Fruit fly (Drosophila melanogaster): ENCODE results near the gene toe.

The toe gene

dm6 chr3L:12465229-12465628 lies 32.8 kb upstream of the toe start:
- TF ChIP-seq CG5204 (GFP tag; optimal IDR thresholded peaks at IDR 0.05) (no peak), bab1 (GFP tag; optimal IDR thresholded peaks at IDR 0.05) (no peak), Mnt (GFP tag; optimal IDR thresholded peaks at IDR 0.05) (no peak), CG1620 (GFP tag; optimal IDR thresholded peaks at IDR 0.05) (no peak), CG12768 (GFP tag; optimal IDR thresholded peaks at IDR 0.05) (no peak), CG11617 (GFP tag; optimal IDR thresholded peaks at IDR 0.05) (no peak), Crg-1 (GFP tag; optimal IDR thresholded peaks at IDR 0.05) (no peak)

dm6 chr3L:12463580-12463979 lies 31.1 kb upstream of the toe start:
- TF ChIP-seq CG12768 (GFP tag; optimal IDR thresholded peaks at IDR 0.05) (no peak), cnc (optimal IDR thresholded peaks at IDR 0.05) (no peak), kay (GFP tag; ENCODE audit: borderline replicate concordance) (no peak), Hr96 (GFP tag; optimal IDR thresholded peaks at IDR 0.05) (no peak), Mnt (GFP tag; optimal IDR thresholded peaks at IDR 0.05) (no peak), CG33017 (tag; optimal IDR thresholded peaks at IDR 0.05) (no peak), CG11617 (GFP tag; optimal IDR thresholded peaks at IDR 0.05) (no peak), tj (GFP tag; optimal IDR thresholded peaks at IDR 0.05) (no peak), CG5204 (GFP tag; optimal IDR thresholded peaks at IDR 0.05) (no peak), cic (GFP tag; optimal IDR thresholded peaks at IDR 0.05) (no peak), bab1 (GFP tag; optimal IDR thresholded peaks at IDR 0.05) (no peak), CG1620 (GFP tag; optimal IDR thresholded peaks at IDR 0.05) (no peak), Clk (GFP tag; optimal IDR thresholded peaks at IDR 0.05) (no peak)

- TF ChIP-seq CG14711 (tag; optimal IDR thresholded peaks at IDR 0.05), result no peak
- TF ChIP-seq CG12768 (GFP tag; optimal IDR thresholded peaks at IDR 0.05), result no peak
- TF ChIP-seq bab1 (GFP tag; optimal IDR thresholded peaks at IDR 0.05), result no peak
- no peak for TF ChIP-seq CG7101 (tag; optimal IDR thresholded peaks at IDR 0.05)
- TF ChIP-seq Clk (GFP tag; optimal IDR thresholded peaks at IDR 0.05), result no peak
- TF ChIP-seq Crg-1 (GFP tag; optimal IDR thresholded peaks at IDR 0.05), result no peak
- TF ChIP-seq CG7045 (GFP tag; optimal IDR thresholded peaks at IDR 0.05), result no peak
- no peak for TF ChIP-seq pad (GFP tag; optimal IDR thresholded peaks at IDR 0.05)
- no peak for TF ChIP-seq cic (GFP tag; optimal IDR thresholded peaks at IDR 0.05)
- TF ChIP-seq Mnt (GFP tag; optimal IDR thresholded peaks at IDR 0.05), result no peak
- TF ChIP-seq CG5204 (GFP tag; optimal IDR thresholded peaks at IDR 0.05), result no peak
Observed at dm6 chr3L:12461953-12462352, 29.5 kb upstream of the toe start.

- TF ChIP-seq kay (GFP tag; ENCODE audit: borderline replicate concordance), result no peak
- no peak for TF ChIP-seq Clk (GFP tag; optimal IDR thresholded peaks at IDR 0.05)
- no peak for TF ChIP-seq CG12768 (GFP tag; optimal IDR thresholded peaks at IDR 0.05)
- TF ChIP-seq CG1620 (GFP tag; optimal IDR thresholded peaks at IDR 0.05), result no peak
- TF ChIP-seq CG33017 (tag; optimal IDR thresholded peaks at IDR 0.05), result no peak
- TF ChIP-seq Mnt (GFP tag; optimal IDR thresholded peaks at IDR 0.05), result no peak
Observed at dm6 chr3L:12456916-12457662, 24.6 kb upstream of the toe start.

dm6 chr3L:12455034-12455433 lies 22.6 kb upstream of the toe start:
- no peak for TF ChIP-seq CG1620 (GFP tag; optimal IDR thresholded peaks at IDR 0.05)
- no peak for TF ChIP-seq cic (GFP tag; optimal IDR thresholded peaks at IDR 0.05)
- TF ChIP-seq Crg-1 (GFP tag; optimal IDR thresholded peaks at IDR 0.05), result no peak

- TF ChIP-seq CG33017 (tag; optimal IDR thresholded peaks at IDR 0.05) (no peak), kay (GFP tag; ENCODE audit: borderline replicate concordance) (no peak), cnc (optimal IDR thresholded peaks at IDR 0.05) (no peak), CG11617 (GFP tag; optimal IDR thresholded peaks at IDR 0.05) (no peak), ovo (GFP tag; optimal IDR thresholded peaks at IDR 0.05) (no peak), pad (GFP tag; optimal IDR thresholded peaks at IDR 0.05) (no peak), CG5204 (GFP tag; optimal IDR thresholded peaks at IDR 0.05) (no peak), Crg-1 (GFP tag; optimal IDR thresholded peaks at IDR 0.05) (no peak), CG14711 (tag; optimal IDR thresholded peaks at IDR 0.05) (no peak), CG7101 (tag; optimal IDR thresholded peaks at IDR 0.05) (no peak), toe (GFP tag; optimal IDR thresholded peaks at IDR 0.05) (no peak), CG1620 (GFP tag; optimal IDR thresholded peaks at IDR 0.05) (no peak), bab1 (GFP tag; optimal IDR thresholded peaks at IDR 0.05) (no peak), cic (GFP tag; optimal IDR thresholded peaks at IDR 0.05) (no peak)
Observed at dm6 chr3L:12453529-12453928, 21.1 kb upstream of the toe start.

- TF ChIP-seq Mnt (GFP tag; optimal IDR thresholded peaks at IDR 0.05) (no peak), CG5204 (GFP tag; optimal IDR thresholded peaks at IDR 0.05) (no peak), Clk (GFP tag; optimal IDR thresholded peaks at IDR 0.05) (no peak), CG33017 (tag; optimal IDR thresholded peaks at IDR 0.05) (no peak)
Observed at dm6 chr3L:12447501-12447900, 15.0 kb upstream of the toe start.

- no peak for TF ChIP-seq Mnt (GFP tag; optimal IDR thresholded peaks at IDR 0.05)
- no peak for TF ChIP-seq bab1 (GFP tag; optimal IDR thresholded peaks at IDR 0.05)
- no peak for TF ChIP-seq kay (GFP tag; ENCODE audit: borderline replicate concordance)
- no peak for TF ChIP-seq CG7045 (GFP tag; optimal IDR thresholded peaks at IDR 0.05)
- no peak for TF ChIP-seq toe (GFP tag; optimal IDR thresholded peaks at IDR 0.05)
- TF ChIP-seq Clk (GFP tag; optimal IDR thresholded peaks at IDR 0.05), result no peak
- TF ChIP-seq CG5204 (GFP tag; optimal IDR thresholded peaks at IDR 0.05), result no peak
- no peak for TF ChIP-seq pad (GFP tag; optimal IDR thresholded peaks at IDR 0.05)
Observed at dm6 chr3L:12447081-12447480, 14.6 kb upstream of the toe start.
